Fruit fly (Drosophila melanogaster) whole organism, embryonic: Measurements from ENCODE around the gene Chchd2.

ENCODE experiments used
- Abd-B ChIP-seq: fragments of 200-800 bp; sonication (Bioruptor generic); optimal IDR thresholded peaks from 2 replicates; lab custom pipeline; 2018; ENCODE audit warnings: missing biosample characterization, mild to moderate bottlenecking, missing genetic modification characterization, moderate library complexity
- C15 ChIP-seq: fragments of 200-800 bp; sonication (Bioruptor generic); IDR thresholded peaks from 3 replicates; pipeline ENCODE4 v1.3.6; 2022; ENCODE audit warnings: missing biosample characterization, missing genetic modification characterization
- CG11696 ChIP-seq: fragments of 200-800 bp; sonication (Bioruptor generic); IDR thresholded peaks from 2 replicates; pipeline ENCODE4 v1.3.6; 2022; ENCODE audit warnings: missing biosample characterization, missing genetic modification characterization
- CG13287 ChIP-seq: fragments of 200-800 bp; sonication (Bioruptor generic); IDR thresholded peaks from 2 replicates; pipeline ENCODE4 v1.3.6; 2022; ENCODE audit warnings: missing biosample characterization, missing genetic modification characterization; ENCODE audit not compliant: partially characterized antibody
- CG14965 ChIP-seq: fragments of 200-800 bp; sonication (Bioruptor generic); optimal IDR thresholded peaks from 2 replicates; lab custom pipeline; 2016; ENCODE audit warnings: missing biosample characterization, missing genetic modification characterization, borderline replicate concordance
- CG16779 ChIP-seq: fragments of 200-800 bp; sonication (Bioruptor generic); IDR thresholded peaks from 2 replicates; pipeline ENCODE4 v1.3.6; 2022; ENCODE audit warnings: missing biosample characterization, missing genetic modification characterization
- CG1792 ChIP-seq: fragments of 200-800 bp; sonication (Bioruptor generic); optimal IDR thresholded peaks from 2 replicates; lab custom pipeline; 2016; ENCODE audit warnings: missing biosample characterization, missing genetic modification characterization
- CG4707 ChIP-seq: fragments of 200-800 bp; sonication (Bioruptor generic); optimal IDR thresholded peaks from 2 replicates; lab custom pipeline; 2018; ENCODE audit warnings: missing biosample characterization, mild to moderate bottlenecking, missing genetic modification characterization, moderate library complexity
- CG5180 ChIP-seq: fragments of 200-800 bp; sonication (Bioruptor generic); optimal IDR thresholded peaks from 3 replicates; lab custom pipeline; 2017; ENCODE audit warnings: missing biosample characterization, missing genetic modification characterization, mild to moderate bottlenecking, moderate library complexity, missing genetic modification reagents
- CG6791 ChIP-seq: fragments of 200-800 bp; sonication (Bioruptor generic); IDR thresholded peaks from 3 replicates; pipeline ENCODE4 v1.3.6; 2022; ENCODE audit warnings: missing biosample characterization, missing genetic modification characterization; ENCODE audit not compliant: partially characterized antibody
- CG7357 ChIP-seq: fragments of 200-800 bp; sonication (Bioruptor generic); IDR thresholded peaks from 3 replicates; pipeline ENCODE4 v1.3.6; 2022; ENCODE audit warnings: missing biosample characterization, missing genetic modification characterization
- CG7372 ChIP-seq: fragments of 200-800 bp; sonication (Bioruptor generic); IDR thresholded peaks from 2 replicates; pipeline ENCODE4 v1.3.6; 2022; ENCODE audit warnings: missing biosample characterization, missing genetic modification characterization
- CG7745 ChIP-seq: fragments of 200-800 bp; sonication (Bioruptor generic); optimal IDR thresholded peaks from 2 replicates; lab custom pipeline; 2018; ENCODE audit warnings: missing biosample characterization, mild to moderate bottlenecking, missing genetic modification characterization, moderate library complexity
- CG8290 ChIP-seq, 3 experiments: fragments of 200-800 bp; sonication (Bioruptor generic); optimal IDR thresholded peaks; 2 replicates each; lab custom pipeline; 2016 to 2019; ENCODE audit warnings: missing biosample characterization in 3 of 3, missing genetic modification characterization in 3 of 3, mild to moderate bottlenecking in 2 of 3, moderate library complexity in 1 of 3
- CG9932 ChIP-seq: fragments of 200-800 bp; sonication (Bioruptor generic); IDR thresholded peaks from 2 replicates; pipeline ENCODE4 v1.3.6; 2022; ENCODE audit warnings: missing biosample characterization, missing genetic modification characterization
- D ChIP-seq, 2 experiments: fragments of 200-800 bp in 1 of 2; fragments of >200 bp in 1 of 2; sonication (Bioruptor generic) in 1 of 2; optimal IDR thresholded peaks; 2 replicates in 1 of 2; 3 replicates in 1 of 2; lab custom pipeline; 2017; ENCODE audit warnings: mild to moderate bottlenecking in 1 of 2, missing biosample characterization in 1 of 2, missing genetic modification characterization in 1 of 2, missing genetic modification reagents in 1 of 2
- Dek ChIP-seq: fragments of 200-800 bp; sonication (Bioruptor generic); optimal IDR thresholded peaks from 3 replicates; lab custom pipeline; 2019; ENCODE audit warnings: missing biosample characterization, mild to moderate bottlenecking, missing genetic modification characterization, moderate library complexity
- Dip2 ChIP-seq: fragments of 200-800 bp; sonication (Bioruptor generic); IDR thresholded peaks from 2 replicates; pipeline ENCODE4 v1.3.6; 2022; ENCODE audit warnings: missing biosample characterization, missing genetic modification characterization
- Dp ChIP-seq: fragments of 200-800 bp; sonication (Bioruptor generic); optimal IDR thresholded peaks from 2 replicates; lab custom pipeline; 2018; ENCODE audit warnings: missing biosample characterization, mild to moderate bottlenecking, missing genetic modification characterization, moderate library complexity
- ERR ChIP-seq: fragments of 200-800 bp; sonication (Bioruptor generic); optimal IDR thresholded peaks from 2 replicates; lab custom pipeline; 2016; ENCODE audit warnings: missing biosample characterization, missing genetic modification characterization
- Elba2 ChIP-seq: fragments of 200-800 bp; sonication (Bioruptor generic); optimal IDR thresholded peaks from 3 replicates; lab custom pipeline; 2016; ENCODE audit warnings: missing biosample characterization, missing genetic modification characterization
- Hmx ChIP-seq: fragments of 200-800 bp; sonication (Bioruptor generic); optimal IDR thresholded peaks from 2 replicates; lab custom pipeline; 2016; ENCODE audit warnings: missing biosample characterization, missing genetic modification characterization
- Kr ChIP-seq: fragments of 200-800 bp; sonication (Bioruptor generic); optimal IDR thresholded peaks from 2 replicates; lab custom pipeline; 2017; ENCODE audit warnings: missing biosample characterization, mild to moderate bottlenecking, missing genetic modification characterization
- Meics ChIP-seq: fragments of 200-800 bp; sonication (Bioruptor generic); optimal IDR thresholded peaks from 2 replicates; lab custom pipeline; 2017; ENCODE audit warnings: missing biosample characterization, mild to moderate bottlenecking, missing genetic modification characterization
- Myb ChIP-seq: fragments of 200-800 bp; sonication (Bioruptor generic); optimal IDR thresholded peaks from 2 replicates; lab custom pipeline; 2016; ENCODE audit warnings: missing biosample characterization, missing genetic modification characterization
- NC2α ChIP-seq: fragments of 200-800 bp; sonication (Bioruptor generic); optimal IDR thresholded peaks from 2 replicates; lab custom pipeline; 2016; ENCODE audit warnings: missing biosample characterization, missing genetic modification characterization
- Sox102F ChIP-seq: fragments of 200-800 bp; sonication (Bioruptor generic); optimal IDR thresholded peaks from 2 replicates; lab custom pipeline; 2018; ENCODE audit warnings: missing biosample characterization, mild to moderate bottlenecking, missing genetic modification characterization, moderate library complexity
- Xbp1 ChIP-seq: fragments of 200-800 bp; sonication (Bioruptor generic); optimal IDR thresholded peaks from 3 replicates; lab custom pipeline; 2016; ENCODE audit warnings: missing biosample characterization, mild to moderate bottlenecking, missing genetic modification characterization
- ab ChIP-seq: fragments of 200-800 bp; sonication (Bioruptor generic); optimal IDR thresholded peaks from 2 replicates; lab custom pipeline; 2016; ENCODE audit warnings: missing biosample characterization, missing genetic modification characterization
- bigmax ChIP-seq: fragments of 200-800 bp; sonication (Bioruptor generic); optimal IDR thresholded peaks from 2 replicates; lab custom pipeline; 2018; ENCODE audit warnings: missing biosample characterization, mild to moderate bottlenecking, missing genetic modification characterization
- disco-r ChIP-seq: fragments of 200-800 bp; sonication (Bioruptor generic); optimal IDR thresholded peaks from 2 replicates; lab custom pipeline; 2016; ENCODE audit warnings: missing biosample characterization, missing genetic modification characterization
- dmrt99B ChIP-seq: fragments of 200-800 bp; sonication (Bioruptor generic); optimal IDR thresholded peaks from 2 replicates; lab custom pipeline; 2018; ENCODE audit warnings: missing biosample characterization, mild to moderate bottlenecking, missing genetic modification characterization, moderate library complexity
- gcm2 ChIP-seq: fragments of 200-800 bp; sonication (Bioruptor generic); optimal IDR thresholded peaks from 2 replicates; lab custom pipeline; 2016; ENCODE audit warnings: missing biosample characterization, missing genetic modification characterization
- hb ChIP-seq: fragments of 200-800 bp; sonication (Bioruptor generic); IDR thresholded peaks from 3 replicates; pipeline ENCODE4 v1.3.6; 2022; ENCODE audit warnings: missing biosample characterization, missing genetic modification characterization; ENCODE audit not compliant: partially characterized antibody
- jumu ChIP-seq: fragments of 200-800 bp; sonication (Bioruptor generic); optimal IDR thresholded peaks from 3 replicates; lab custom pipeline; 2016; ENCODE audit warnings: missing biosample characterization, missing genetic modification characterization
- kay ChIP-seq: fragments of 200-800 bp; sonication (Bioruptor generic); optimal IDR thresholded peaks from 2 replicates; lab custom pipeline; 2016; ENCODE audit warnings: missing biosample characterization, missing genetic modification characterization
- nau ChIP-seq: fragments of 200-800 bp; sonication (Bioruptor generic); optimal IDR thresholded peaks from 3 replicates; lab custom pipeline; 2017; ENCODE audit warnings: missing biosample characterization, mild to moderate bottlenecking, missing genetic modification characterization, missing genetic modification reagents
- oc ChIP-seq: fragments of 200-800 bp; sonication (Bioruptor generic); optimal IDR thresholded peaks from 2 replicates; lab custom pipeline; 2018; ENCODE audit warnings: missing biosample characterization, mild to moderate bottlenecking, missing genetic modification characterization, moderate library complexity
- odd ChIP-seq: fragments of 200-800 bp; sonication (Bioruptor generic); optimal IDR thresholded peaks from 2 replicates; lab custom pipeline; 2017; ENCODE audit warnings: missing biosample characterization, mild to moderate bottlenecking, missing genetic modification characterization
- pan ChIP-seq, 4 experiments: fragments of >200 bp in 3 of 4; fragments of 200-800 bp in 1 of 4; sonication (Bioruptor generic) in 1 of 4; optimal IDR thresholded peaks in 3 of 4; IDR thresholded peaks in 1 of 4; 2 replicates each; pipeline versions ENCODE4 v1.3.6 to Lab custom; 2017 to 2022; ENCODE audit warnings: missing biosample characterization in 2 of 4, missing genetic modification characterization in 2 of 4, mixed read lengths in 1 of 4
- repo ChIP-seq: fragments of 200-800 bp; sonication (Bioruptor generic); optimal IDR thresholded peaks from 2 replicates; lab custom pipeline; 2016; ENCODE audit warnings: missing biosample characterization, missing genetic modification characterization
- sc ChIP-seq, 3 experiments: fragments of >200 bp in 2 of 3; fragments of 200-800 bp in 1 of 3; sonication (Bioruptor generic) in 1 of 3; optimal IDR thresholded peaks; 2 replicates in 2 of 3; 3 replicates in 1 of 3; lab custom pipeline; 2017; ENCODE audit warnings: mild to moderate bottlenecking in 1 of 3, missing biosample characterization in 1 of 3, missing genetic modification characterization in 1 of 3, missing genetic modification reagents in 1 of 3
- slp2 ChIP-seq: fragments of 200-800 bp; sonication (Bioruptor generic); optimal IDR thresholded peaks from 2 replicates; lab custom pipeline; 2016; ENCODE audit warnings: missing biosample characterization, missing genetic modification characterization
- trem ChIP-seq: fragments of 200-800 bp; optimal IDR thresholded peaks from 3 replicates; lab custom pipeline; 2019; ENCODE audit warnings: missing biosample characterization, mild to moderate bottlenecking, missing genetic modification characterization, moderate library complexity
- vfl ChIP-seq: fragments of 200-800 bp; sonication (Bioruptor generic); optimal IDR thresholded peaks from 2 replicates; lab custom pipeline; 2016; ENCODE audit warnings: missing biosample characterization, missing genetic modification characterization
- wor ChIP-seq: fragments of 200-800 bp; sonication (Bioruptor generic); IDR thresholded peaks from 2 replicates; pipeline ENCODE4 v1.3.6; 2022; ENCODE audit warnings: missing biosample characterization, missing genetic modification characterization

The Chchd2 gene

DNA sequence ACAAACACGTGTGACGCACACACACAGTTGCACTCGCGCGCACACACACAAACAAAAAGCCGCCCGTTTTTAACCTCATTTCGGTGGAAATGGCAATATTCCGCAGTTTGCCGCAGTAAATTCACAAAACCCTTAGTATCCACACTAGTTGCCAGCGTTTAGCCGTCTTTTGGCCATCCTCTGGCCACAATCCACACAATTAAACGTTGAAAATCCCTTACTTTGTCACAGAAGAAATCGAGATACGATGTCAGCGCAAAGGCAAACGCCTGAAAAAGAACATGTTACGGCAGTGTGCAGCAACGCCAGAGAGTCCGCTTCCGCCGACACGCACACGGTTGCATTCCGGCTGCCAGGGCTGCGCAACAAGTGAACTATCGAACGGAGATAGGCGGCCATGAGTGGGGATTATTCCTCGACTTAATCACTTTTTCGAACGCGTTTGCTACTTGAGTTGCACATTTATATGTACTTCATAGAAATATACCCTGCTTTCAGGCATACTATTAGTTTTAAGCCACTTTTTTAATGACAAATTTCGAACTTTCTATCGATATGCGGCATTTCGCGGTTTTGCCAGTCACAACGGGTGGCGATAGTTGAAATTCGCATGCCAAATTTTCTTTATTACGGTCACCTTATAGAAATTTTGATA, 691 bp upstream of the Chchd2 start, which contains the start of gene RpS5a (continued):
- TF ChIP-seq D (optimal IDR thresholded peaks at IDR 0.05; lab: Kevin White, UChicago), result peak; percentile 72
- peak; percentile 77 for TF ChIP-seq D (GFP tag; optimal IDR thresholded peaks at IDR 0.05; lab: Kevin White, UChicago)
- no peak for TF ChIP-seq C15 (GFP tag; lab: Robert Waterston, UW)
- TF ChIP-seq CG7745 (tag; lab: Kevin White, UChicago), result no peak
- TF ChIP-seq trem (tag; lab: Kevin White, UChicago), result peak; percentile 50
- TF ChIP-seq Elba2 (GFP tag; lab: Kevin White, UChicago), result peak; percentile 25
- TF ChIP-seq bigmax, result peak; percentile 98
- TF ChIP-seq jumu, result peak; percentile 65
- TF ChIP-seq CG8290 (GFP tag; optimal IDR thresholded peaks at IDR 0.05; lab: Kevin White, UChicago), result peak; percentile 79
- peak; percentile 70 to 86 for TF ChIP-seq CG8290 (tag; optimal IDR thresholded peaks at IDR 0.05; lab: Kevin White, UChicago)
- peak; percentile 76 for TF ChIP-seq CG4707
- no peak for TF ChIP-seq Dip2 (GFP tag; lab: Robert Waterston, UW)
- peak; percentile 55 for TF ChIP-seq CG14965 (GFP tag; lab: Kevin White, UChicago)
- TF ChIP-seq CG16779 (GFP tag; lab: Robert Waterston, UW), result 0 out of 2 replicates have a peak, but pooled peaks have one; percentile 63
- TF ChIP-seq vfl (GFP tag; lab: Kevin White, UChicago), result peak; percentile 41
- peak; percentile 51 for TF ChIP-seq Dek (tag; lab: Kevin White, UChicago)
- peak; percentile 25 for TF ChIP-seq Kr (GFP tag; lab: Kevin White, UChicago)
- peak; percentile 73 for TF ChIP-seq CG7372
- TF ChIP-seq Abd-B (GFP tag; lab: Kevin White, UChicago), result peak; percentile 57
- TF ChIP-seq CG9932, result peak; percentile 77
- TF ChIP-seq sc (optimal IDR thresholded peaks at IDR 0.05; lab: Kevin White, UChicago), result no peak
- peak; percentile 76 for TF ChIP-seq sc (GFP tag; optimal IDR thresholded peaks at IDR 0.05; lab: Kevin White, UChicago)
- peak; percentile 54 for TF ChIP-seq NC2α (GFP tag; lab: Kevin White, UChicago)
- peak; percentile 35; the same call in 1 of the 2 replicates for TF ChIP-seq wor (GFP tag; lab: Robert Waterston, UW)
- peak; percentile 72; the same call in 1 of the 3 replicates for TF ChIP-seq CG6791 (GFP tag; lab: Robert Waterston, UW)
- TF ChIP-seq Hmx (GFP tag; lab: Kevin White, UChicago), result no peak
- TF ChIP-seq Xbp1, result peak; percentile 74
- TF ChIP-seq CG7357 (GFP tag; lab: Robert Waterston, UW), result peak; percentile 53; the same call in 2 of the 3 replicates
- peak; percentile 78 for TF ChIP-seq hb (GFP tag; lab: Robert Waterston, UW)
- TF ChIP-seq Sox102F (GFP tag; lab: Kevin White, UChicago), result no peak
- no peak for TF ChIP-seq nau
- TF ChIP-seq CG11696 (GFP tag; lab: Robert Waterston, UW), result 0 out of 2 replicates have a peak, but pooled peaks have one; percentile 53
- peak; percentile 66 for TF ChIP-seq CG5180
- peak; percentile 51 for TF ChIP-seq dmrt99B (tag; lab: Kevin White, UChicago)
- TF ChIP-seq Dp (GFP tag; lab: Kevin White, UChicago), result peak; percentile 25
- no peak for TF ChIP-seq ab (GFP tag; lab: Kevin White, UChicago)
- TF ChIP-seq ERR (GFP tag; lab: Kevin White, UChicago), result peak; percentile 30
- peak; percentile 87 for TF ChIP-seq disco-r (GFP tag; lab: Kevin White, UChicago)
- no peak for TF ChIP-seq oc (tag; lab: Kevin White, UChicago)
- peak; percentile 79 for TF ChIP-seq slp2 (GFP tag; lab: Kevin White, UChicago)
- peak; percentile 74 for TF ChIP-seq repo (GFP tag; lab: Kevin White, UChicago)
- TF ChIP-seq Myb, result peak; percentile 64
- peak; percentile 69 for TF ChIP-seq CG1792 (GFP tag; lab: Kevin White, UChicago)
- TF ChIP-seq kay (GFP tag; lab: Kevin White, UChicago), result peak; percentile 13
- peak; percentile 88 for TF ChIP-seq odd (GFP tag; lab: Kevin White, UChicago)
- no peak for TF ChIP-seq pan (optimal IDR thresholded peaks at IDR 0.05; lab: Kevin White, UChicago)
- TF ChIP-seq pan (GFP tag; optimal IDR thresholded peaks at IDR 0.05 in 1 of 2, IDR thresholded peaks at IDR 0.05 in 1 of 2), result peak in 1 of 2 experiments; percentile 78
- peak; percentile 90 for TF ChIP-seq Meics (GFP tag; lab: Kevin White, UChicago)
- peak; percentile 79 for TF ChIP-seq CG13287 (GFP tag; lab: Robert Waterston, UW)
- TF ChIP-seq gcm2 (GFP tag; lab: Kevin White, UChicago), result peak; percentile 61
